Worm (Caenorhabditis elegans): Measurements from ENCODE around the gene zipt-2.3.

DNA sequence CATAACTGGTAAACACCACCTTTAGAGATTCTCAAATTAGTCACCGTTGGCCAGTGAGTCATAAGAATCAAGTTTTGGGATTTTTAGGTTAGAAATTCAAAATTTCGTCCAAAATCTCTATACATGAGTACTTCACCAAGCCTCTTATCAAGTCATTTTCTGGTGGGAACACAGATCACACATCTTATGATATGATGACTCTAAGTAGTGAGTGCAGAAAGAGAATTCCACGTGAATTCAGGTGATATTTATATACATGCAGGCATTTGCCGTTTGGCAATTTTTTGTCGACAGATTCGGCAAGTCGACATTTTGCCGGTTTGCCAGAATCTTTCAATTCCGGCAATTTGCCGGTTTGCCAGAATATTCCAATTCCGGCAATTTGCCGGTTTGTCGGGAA lies 43.6 kb downstream of the zipt-2.3 start:
- TF ChIP-seq zip-8 (tag; optimal IDR thresholded peaks at IDR 0.05) (no peak), blmp-1 (tag; optimal IDR thresholded peaks at IDR 0.05) (no peak), pha-4 (tag; optimal IDR thresholded peaks at IDR 0.05) (no peak), ceh-39 (tag; optimal IDR thresholded peaks at IDR 0.05) (no peak), unc-39 (tag; optimal IDR thresholded peaks at IDR 0.05) (no peak), unc-62 (GFP tag; optimal IDR thresholded peaks at IDR 0.05) (no peak), lsy-2 (tag; optimal IDR thresholded peaks at IDR 0.05) (no peak), nhr-237 (tag; optimal IDR thresholded peaks at IDR 0.05) (no peak), snpc-4 (tag; optimal IDR thresholded peaks at IDR 0.05) (no peak), ceh-83 (GFP tag; optimal IDR thresholded peaks at IDR 0.05) (no peak), lin-32 (GFP tag; optimal IDR thresholded peaks at IDR 0.05) (no peak), ztf-11 (tag; optimal IDR thresholded peaks at IDR 0.05) (no peak), nhr-12 (tag; optimal IDR thresholded peaks at IDR 0.05) (no peak), nhr-28 (tag; optimal IDR thresholded peaks at IDR 0.05) (no peak)
